Worm (Caenorhabditis elegans) whole organism, young adult: ENCODE measurements around the gene C06B3.6.

ENCODE experiments used
- C17E4.6 ChIP-seq: fragments of 200-800 bp; sonication (Bioruptor generic); IDR thresholded peaks from 2 replicates; pipeline ENCODE4 v1.3.6; 2022; ENCODE audit warnings: missing genetic modification reagents, missing genetic modification characterization, missing compliant biosample characterization
- F23B12.7 ChIP-seq: sonication (generic microtip); optimal IDR thresholded peaks from 2 replicates; lab custom pipeline; 2017; ENCODE audit warnings: missing genetic modification characterization, mild to moderate bottlenecking, missing compliant biosample characterization, antibody characterized with exemption, moderate library complexity; ENCODE audit not compliant: insufficient read depth
- F39B2.1 ChIP-seq: fragments of 200-800 bp; sonication (Bioruptor generic); IDR thresholded peaks from 2 replicates; pipeline ENCODE4 v1.3.6; 2022; ENCODE audit warnings: missing genetic modification reagents, missing genetic modification characterization, missing compliant biosample characterization
- F55B11.4 ChIP-seq: sonication (generic microtip); optimal IDR thresholded peaks from 2 replicates; lab custom pipeline; 2016; ENCODE audit warnings: missing compliant biosample characterization, missing genetic modification characterization, borderline replicate concordance; ENCODE audit not compliant: insufficient read depth
- Y95B8A.8 ChIP-seq: fragments of 200-800 bp; sonication (Bioruptor generic); IDR thresholded peaks from 2 replicates; pipeline ENCODE4 v1.3.6; 2022; ENCODE audit warnings: missing genetic modification reagents, missing genetic modification characterization, missing compliant biosample characterization
- aptf-3 ChIP-seq: fragments of 200-800 bp; sonication (Bioruptor generic); IDR thresholded peaks from 2 replicates; pipeline ENCODE4 v1.3.6; 2022; ENCODE audit warnings: missing genetic modification characterization, missing compliant biosample characterization
- athp-1 ChIP-seq: sonication (generic microtip); optimal IDR thresholded peaks from 2 replicates; lab custom pipeline; 2017; ENCODE audit warnings: mild to moderate bottlenecking, missing genetic modification characterization, missing compliant biosample characterization
- attf-3 ChIP-seq: fragments of 200-800 bp; sonication (Bioruptor generic); conservative IDR thresholded peaks from 2 replicates; pipeline ENCODE4 v1.3.6; 2022; ENCODE audit warnings: missing genetic modification reagents, missing genetic modification characterization, missing compliant biosample characterization
- ccch-3 ChIP-seq: fragments of 200-800 bp; sonication (Bioruptor generic); optimal IDR thresholded peaks from 2 replicates; lab custom pipeline; 2018; ENCODE audit warnings: mild to moderate bottlenecking, missing genetic modification characterization, missing compliant biosample characterization
- cebp-2 ChIP-seq: fragments of 200-800 bp; sonication (Bioruptor generic); IDR thresholded peaks from 2 replicates; pipeline ENCODE4 v1.3.6; 2022; ENCODE audit warnings: missing genetic modification characterization, missing compliant biosample characterization
- ceh-40 ChIP-seq: fragments of 200-800 bp; sonication (Bioruptor generic); IDR thresholded peaks from 2 replicates; pipeline ENCODE4 v1.3.6; 2022; ENCODE audit warnings: missing genetic modification characterization, missing compliant biosample characterization
- dpff-1 ChIP-seq: sonication (generic microtip); optimal IDR thresholded peaks from 2 replicates; lab custom pipeline; 2017; ENCODE audit warnings: mild to moderate bottlenecking, missing genetic modification characterization, missing compliant biosample characterization
- ekl-4 ChIP-seq: fragments of 200-800 bp; sonication (Bioruptor generic); IDR thresholded peaks from 2 replicates; pipeline ENCODE4 v1.3.6; 2022; ENCODE audit warnings: missing genetic modification reagents, missing genetic modification characterization, missing compliant biosample characterization
- hmg-1.2 ChIP-seq: fragments of 200-800 bp; sonication (Bioruptor generic); IDR thresholded peaks from 2 replicates; pipeline ENCODE4 v1.3.6; 2022; ENCODE audit warnings: missing genetic modification reagents, missing genetic modification characterization, missing compliant biosample characterization
- hmg-20 ChIP-seq: fragments of 200-800 bp; sonication (Bioruptor generic); IDR thresholded peaks from 2 replicates; pipeline ENCODE4 v1.3.6; 2022; ENCODE audit warnings: missing genetic modification reagents, missing genetic modification characterization, missing compliant biosample characterization
- lag-1 ChIP-seq: fragments of 200-800 bp; sonication (Bioruptor generic); IDR thresholded peaks from 2 replicates; pipeline ENCODE4 v1.3.6; 2022; ENCODE audit warnings: missing genetic modification reagents, missing genetic modification characterization, missing compliant biosample characterization
- lin-35 ChIP-seq, 3 experiments: fragments of 150-350 bp in 2 of 3; sonication (generic microtip) in 1 of 3; optimal IDR thresholded peaks; 2 replicates each; lab custom pipeline; 2014 to 2018; ENCODE audit warnings: missing biosample characterization in 3 of 3, missing genetic modification characterization in 3 of 3, missing genetic modification reagents in 3 of 3
- mcd-1 ChIP-seq: fragments of 200-800 bp; sonication (Bioruptor generic); IDR thresholded peaks from 2 replicates; pipeline ENCODE4 v1.3.6; 2022; ENCODE audit warnings: missing genetic modification reagents, missing genetic modification characterization, missing compliant biosample characterization
- nfya-1 ChIP-seq: sonication (generic microtip); optimal IDR thresholded peaks from 2 replicates; lab custom pipeline; 2017; ENCODE audit warnings: antibody characterized with exemption, missing compliant biosample characterization, missing genetic modification characterization, borderline replicate concordance; ENCODE audit not compliant: insufficient read depth
- nfyb-1 ChIP-seq: fragments of 200-800 bp; sonication (Bioruptor generic); IDR thresholded peaks from 2 replicates; pipeline ENCODE4 v1.3.6; 2022; ENCODE audit warnings: missing genetic modification reagents, missing genetic modification characterization, missing compliant biosample characterization
- nhr-179 ChIP-seq: sonication (generic microtip); optimal IDR thresholded peaks from 2 replicates; lab custom pipeline; 2016; ENCODE audit warnings: mild to moderate bottlenecking, missing genetic modification characterization, missing compliant biosample characterization
- nhr-27 ChIP-seq: fragments of 200-800 bp; sonication (Bioruptor generic); optimal IDR thresholded peaks from 2 replicates; lab custom pipeline; 2018; ENCODE audit warnings: mild to moderate bottlenecking, missing genetic modification characterization, moderate library complexity, missing compliant biosample characterization
- nhr-80 ChIP-seq: sonication (generic microtip); optimal IDR thresholded peaks from 2 replicates; lab custom pipeline; 2016; ENCODE audit warnings: missing genetic modification characterization, missing compliant biosample characterization
- pbrm-1 ChIP-seq: fragments of 200-800 bp; sonication (Bioruptor generic); IDR thresholded peaks from 2 replicates; pipeline ENCODE4 v1.3.6; 2022; ENCODE audit warnings: missing genetic modification reagents, missing genetic modification characterization, missing compliant biosample characterization
- rcor-1 ChIP-seq: fragments of 200-800 bp; sonication (Bioruptor generic); IDR thresholded peaks from 2 replicates; pipeline ENCODE4 v1.3.6; 2022; ENCODE audit warnings: missing genetic modification reagents, missing genetic modification characterization, missing compliant biosample characterization
- rec-8 ChIP-seq, 2 experiments: sonication (generic microtip); optimal IDR thresholded peaks; 2 replicates each; lab custom pipeline; 2016; ENCODE audit warnings: mild to moderate bottlenecking in 2 of 2, missing genetic modification characterization in 2 of 2, missing genetic modification reagents in 2 of 2, missing genotype in 2 of 2, missing biosample characterization in 1 of 2, missing compliant biosample characterization in 1 of 2, moderate library complexity in 1 of 2
- sdz-38 ChIP-seq: sonication (generic microtip); optimal IDR thresholded peaks from 2 replicates; lab custom pipeline; 2016; ENCODE audit warnings: missing genotype, missing genetic modification characterization, missing compliant biosample characterization
- sea-2 ChIP-seq: fragments of 200-800 bp; sonication (Bioruptor generic); IDR thresholded peaks from 2 replicates; pipeline ENCODE4 v1.3.6; 2022; ENCODE audit warnings: missing genetic modification characterization, missing compliant biosample characterization
- snpc-1.3 ChIP-seq: sonication (generic microtip); optimal IDR thresholded peaks from 2 replicates; lab custom pipeline; 2017; ENCODE audit warnings: missing genetic modification characterization, mild to moderate bottlenecking, missing compliant biosample characterization, antibody characterized with exemption, moderate library complexity, missing genotype, missing genetic modification reagents; ENCODE audit not compliant: insufficient read depth
- tlf-1 ChIP-seq: fragments of 200-800 bp; sonication (Bioruptor generic); optimal IDR thresholded peaks from 2 replicates; lab custom pipeline; 2018; ENCODE audit warnings: mild to moderate bottlenecking, missing genetic modification characterization, missing compliant biosample characterization
- unc-130 ChIP-seq: sonication (generic microtip); optimal IDR thresholded peaks from 2 replicates; lab custom pipeline; 2016; ENCODE audit warnings: missing genetic modification reagents, missing genetic modification characterization, missing compliant biosample characterization
- unc-62 ChIP-seq: fragments of 150-350 bp; optimal IDR thresholded peaks from 2 replicates; lab custom pipeline; 2014; ENCODE audit warnings: missing biosample characterization, missing genetic modification reagents, missing genetic modification characterization
- ztf-18 ChIP-seq: sonication (generic microtip); optimal IDR thresholded peaks from 2 replicates; lab custom pipeline; 2016; ENCODE audit warnings: missing genotype, mild to moderate bottlenecking, missing genetic modification characterization, missing compliant biosample characterization
- ztf-25 ChIP-seq: fragments of 200-800 bp; sonication (Bioruptor generic); IDR thresholded peaks from 2 replicates; pipeline ENCODE4 v1.3.6; 2022; ENCODE audit warnings: missing genetic modification reagents, missing genetic modification characterization, missing compliant biosample characterization
- ztf-26 ChIP-seq: sonication (generic microtip); optimal IDR thresholded peaks from 2 replicates; lab custom pipeline; 2017; ENCODE audit warnings: missing genetic modification characterization, missing compliant biosample characterization

Gene C06B3.6

DNA sequence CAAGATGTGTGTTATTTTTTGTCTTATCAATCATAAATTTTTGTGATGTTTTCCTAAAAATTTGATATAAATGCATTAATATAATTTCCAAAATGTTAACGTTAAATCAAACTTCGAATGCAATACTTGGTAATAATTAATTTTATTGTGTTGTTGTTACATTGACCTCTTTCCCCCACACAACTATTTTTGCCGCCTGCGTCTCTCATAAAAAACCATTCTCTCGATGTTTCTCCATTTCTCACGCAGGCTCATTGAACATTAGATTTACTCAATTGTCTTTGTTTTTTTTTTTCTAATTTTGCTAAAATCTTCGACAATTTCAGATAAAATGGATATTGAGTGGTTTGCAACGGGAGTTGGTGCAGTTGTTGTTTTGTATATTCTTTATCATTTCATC is 2.6 kb downstream of the C06B3.6 start, which contains the start of gene stdh-1:
stdh-1 (plus strand) TSS at position 327 of the 400 bp plus-strand sequence.
- TF ChIP-seq hmg-1.2 (GFP tag; lab: Robert Waterston, UW) (peak; percentile 62; the same call in 1 of the 2 replicates), snpc-1.3 (no peak), nhr-80 (peak; percentile 6)

DNA sequence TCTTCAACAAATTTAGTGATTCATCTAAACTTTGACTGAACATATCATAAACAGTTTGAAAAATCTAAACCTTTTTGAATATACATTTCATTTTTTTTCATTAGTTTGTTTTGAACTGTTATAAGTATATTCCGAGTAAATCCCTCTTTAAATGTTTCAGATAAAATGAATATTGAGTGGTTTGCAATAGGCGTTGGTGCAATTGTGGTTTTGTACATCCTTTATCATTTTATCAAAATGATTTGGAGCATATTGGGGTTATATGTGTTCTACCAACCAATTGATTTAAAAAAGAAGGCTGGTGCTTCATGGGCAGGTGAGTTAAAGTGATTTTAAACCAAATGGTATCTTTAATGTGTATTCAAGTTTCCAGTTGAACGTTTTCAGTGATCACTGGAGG is 4.3 kb downstream of the C06B3.6 start, which contains the start of gene stdh-3:
stdh-3 (plus strand) TSS at position 166 of the 400 bp plus-strand sequence.
- TF ChIP-seq aptf-3 (GFP tag; lab: Robert Waterston, UW) (no peak), rcor-1 (GFP tag; lab: Robert Waterston, UW) (no peak), nfyb-1 (GFP tag; lab: Robert Waterston, UW) (no peak), hmg-1.2 (GFP tag; lab: Robert Waterston, UW) (no peak), mcd-1 (GFP tag; lab: Robert Waterston, UW) (no peak), unc-130 (GFP tag; lab: Kevin White, UChicago) (no peak), dpff-1 (tag; lab: Kevin White, UChicago) (no peak), cebp-2 (GFP tag; lab: Robert Waterston, UW) (no peak), rec-8 (tag; optimal IDR thresholded peaks at IDR 0.05; lab: Kevin White, UChicago) (no peak), F23B12.7 (tag; lab: Kevin White, UChicago) (no peak), lag-1 (GFP tag; lab: Robert Waterston, UW) (no peak), ztf-18 (tag; lab: Kevin White, UChicago) (no peak), F39B2.1 (GFP tag; lab: Robert Waterston, UW) (no peak), ceh-40 (GFP tag; lab: Robert Waterston, UW) (no peak), F55B11.4 (no peak), tlf-1 (GFP tag; lab: Kevin White, UChicago) (no peak), attf-3 (GFP tag; lab: Robert Waterston, UW) (no peak), nhr-27 (tag; lab: Kevin White, UChicago) (no peak)

DNA sequence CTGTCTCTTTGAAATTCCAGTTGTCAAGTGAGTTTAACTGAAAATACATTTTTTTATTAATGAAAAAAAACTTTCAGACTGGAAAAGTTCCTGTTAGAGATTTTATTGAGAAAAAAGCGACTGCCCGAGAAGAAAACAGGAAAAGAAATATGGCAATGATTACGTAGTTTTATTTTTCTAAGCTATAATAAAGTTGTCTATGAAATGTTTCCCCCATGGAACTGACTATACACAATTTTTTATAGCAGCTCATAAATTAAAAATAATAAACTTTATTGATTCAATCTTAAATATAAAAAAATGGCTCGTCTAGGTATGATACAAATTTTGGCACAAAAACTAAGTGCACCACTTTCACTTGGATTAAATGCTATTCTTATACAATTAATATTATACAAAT is 6.3 kb downstream of the C06B3.6 start, which contains the start of gene C06B3.1:
C06B3.1 (plus strand) TSS at position 301 of the 400 bp plus-strand sequence.
- no peak for TF ChIP-seq ccch-3
- no peak for TF ChIP-seq unc-62 (GFP tag; lab: Kevin White, UChicago)
- TF ChIP-seq lin-35 (GFP tag; optimal IDR thresholded peaks at IDR 0.05; lab: Kevin White, UChicago): no peak
- TF ChIP-seq sdz-38: no peak
- no peak for TF ChIP-seq ztf-26 (tag; lab: Kevin White, UChicago)
- no peak for TF ChIP-seq C17E4.6
- no peak for TF ChIP-seq hmg-20 (GFP tag; lab: Robert Waterston, UW)
- TF ChIP-seq ekl-4 (GFP tag; lab: Robert Waterston, UW): no peak
- TF ChIP-seq ztf-25: no peak
- no peak for TF ChIP-seq nhr-179 (tag; lab: Kevin White, UChicago)
- no peak for TF ChIP-seq hmg-1.2 (GFP tag; lab: Robert Waterston, UW)
- no peak for TF ChIP-seq pbrm-1 (GFP tag; lab: Robert Waterston, UW)
- no peak for TF ChIP-seq Y95B8A.8 (GFP tag; lab: Robert Waterston, UW)
- TF ChIP-seq sea-2 (GFP tag; lab: Robert Waterston, UW): no peak
- no peak for TF ChIP-seq athp-1 (tag; lab: Kevin White, UChicago)
- TF ChIP-seq nfya-1 (tag; lab: Kevin White, UChicago): no peak
- TF ChIP-seq, all 124 proteins: peak for 0
